Fruit fly (Drosophila melanogaster) whole organism, wandering third instar larva: ENCODE data around the gene CG32537.

Source experiments
- ey ChIP-seq: fragments of 200-800 bp; sonication (Bioruptor generic); optimal IDR thresholded peaks from 2 replicates; lab custom pipeline; 2016; ENCODE audit warnings: missing biosample characterization, missing genetic modification characterization
- psq ChIP-seq: fragments of 200-800 bp; sonication (Bioruptor generic); optimal IDR thresholded peaks from 3 replicates; lab custom pipeline; 2017; ENCODE audit warnings: missing biosample characterization, mild to moderate bottlenecking, missing genetic modification characterization, moderate library complexity

dm6 chrX:19324576-19325353 is 48.4 kb upstream of the CG32537 start:
- no peak for TF ChIP-seq ey (GFP tag; lab: Kevin White, UChicago)
- TF ChIP-seq psq = no peak
